Fruit fly (Drosophila melanogaster) whole organism, wandering third instar larva: Measurements from ENCODE around the gene kdn.

ENCODE experiments used
- Abd-B ChIP-seq: fragments of >200 bp; optimal IDR thresholded peaks from 2 replicates; lab custom pipeline; 2017; ENCODE audit warnings: missing biosample characterization, missing genetic modification characterization
- CG32264 ChIP-seq: fragments of 200-800 bp; sonication (Bioruptor generic); optimal IDR thresholded peaks from 2 replicates; lab custom pipeline; 2016; ENCODE audit warnings: missing biosample characterization, missing genetic modification characterization
- CG9705 ChIP-seq: fragments of 200-800 bp; sonication (Bioruptor generic); optimal IDR thresholded peaks from 2 replicates; lab custom pipeline; 2018; ENCODE audit warnings: missing biosample characterization, mild to moderate bottlenecking, missing genetic modification characterization
- CrebA ChIP-seq: fragments of 200-800 bp; sonication (Bioruptor generic); optimal IDR thresholded peaks from 2 replicates; lab custom pipeline; 2016; ENCODE audit warnings: missing biosample characterization, mild to moderate bottlenecking, missing genetic modification characterization, borderline replicate concordance
- Dfd ChIP-seq: fragments of >200 bp; optimal IDR thresholded peaks from 2 replicates; lab custom pipeline; 2017; ENCODE audit warnings: missing biosample characterization, missing genetic modification characterization
- Dif ChIP-seq: fragments of 200-275, 200-300 bp; sonication (Bioruptor generic); optimal IDR thresholded peaks from 2 replicates; lab custom pipeline; 2018; ENCODE audit warnings: missing biosample characterization, missing genetic modification characterization; ENCODE audit not compliant: partially characterized antibody
- GATAd ChIP-seq: sonication (Bioruptor generic); optimal IDR thresholded peaks from 2 replicates; lab custom pipeline; 2016; ENCODE audit warnings: missing biosample characterization, missing genetic modification characterization
- HLH106 ChIP-seq: fragments of 200-800 bp; optimal IDR thresholded peaks from 3 replicates; lab custom pipeline; 2019; ENCODE audit warnings: missing biosample characterization, mild to moderate bottlenecking, missing genetic modification characterization, moderate library complexity
- Hnf4 ChIP-seq: fragments of 200-800 bp; sonication (Bioruptor generic); optimal IDR thresholded peaks from 2 replicates; lab custom pipeline; 2016; ENCODE audit warnings: missing biosample characterization, mild to moderate bottlenecking, missing genetic modification characterization
- Hr78 ChIP-seq: fragments of >200 bp; optimal IDR thresholded peaks from 2 replicates; lab custom pipeline; 2017; ENCODE audit warnings: missing biosample characterization, missing genetic modification characterization
- Hr83 ChIP-seq: fragments of 200-300 bp; sonication (Bioruptor generic); optimal IDR thresholded peaks from 2 replicates; lab custom pipeline; 2016; ENCODE audit warnings: missing biosample characterization, mild to moderate bottlenecking, missing genetic modification characterization, moderate library complexity; ENCODE audit not compliant: poor library complexity, severe bottlenecking
- Jra ChIP-seq: sonication (Bioruptor generic); optimal IDR thresholded peaks from 2 replicates; lab custom pipeline; 2016; ENCODE audit warnings: missing biosample characterization, missing genetic modification characterization
- Mio ChIP-seq: sonication (Bioruptor generic); optimal IDR thresholded peaks from 2 replicates; lab custom pipeline; 2016; ENCODE audit warnings: missing biosample characterization, missing genetic modification characterization
- Myc ChIP-seq: fragments of >200 bp; optimal IDR thresholded peaks from 2 replicates; lab custom pipeline; 2017
- N ChIP-seq: fragments of >200 bp; optimal IDR thresholded peaks from 2 replicates; lab custom pipeline; 2018; ENCODE audit warnings: missing biosample characterization, missing external identifiers, missing genetic modification characterization
- OdsH ChIP-seq: fragments of 200-800 bp; sonication (Bioruptor generic); optimal IDR thresholded peaks from 2 replicates; lab custom pipeline; 2016; ENCODE audit warnings: missing biosample characterization, mild to moderate bottlenecking, missing genetic modification characterization
- Rel ChIP-seq, 2 experiments: fragments of 200-800 bp; sonication (Bioruptor generic) in 1 of 2; optimal IDR thresholded peaks; 2 replicates in 1 of 2; 3 replicates in 1 of 2; lab custom pipeline; 2016 to 2019; ENCODE audit warnings: mild to moderate bottlenecking in 2 of 2, missing biosample characterization in 2 of 2, missing genetic modification characterization in 2 of 2, moderate library complexity in 1 of 2
- Sp1 ChIP-seq: fragments of 200-800 bp; sonication (Bioruptor generic); optimal IDR thresholded peaks from 3 replicates; lab custom pipeline; 2019; ENCODE audit warnings: missing biosample characterization, mild to moderate bottlenecking, missing genetic modification characterization, moderate library complexity
- Vsx2 ChIP-seq: fragments of 200-300, 225-300 bp; sonication (Bioruptor generic); optimal IDR thresholded peaks from 2 replicates; lab custom pipeline; 2018; ENCODE audit warnings: missing biosample characterization, missing genetic modification characterization; ENCODE audit not compliant: partially characterized antibody
- br ChIP-seq: fragments of 200-800 bp; sonication (Bioruptor generic); optimal IDR thresholded peaks from 2 replicates; lab custom pipeline; 2016; ENCODE audit warnings: missing biosample characterization, missing genetic modification characterization
- brk ChIP-seq: fragments of 200-800 bp; sonication (Bioruptor generic); optimal IDR thresholded peaks from 2 replicates; lab custom pipeline; 2016; ENCODE audit warnings: missing biosample characterization, mild to moderate bottlenecking, missing genetic modification characterization
- dl ChIP-seq, 2 experiments: fragments of 175-275, 200-275 bp in 1 of 2; fragments of 200-275 bp in 1 of 2; sonication (Bioruptor generic); optimal IDR thresholded peaks; lab custom pipeline; 2018; ENCODE audit warnings: mild to moderate bottlenecking in 2 of 2, missing biosample characterization in 2 of 2, missing genetic modification characterization in 2 of 2, moderate library complexity in 2 of 2; ENCODE audit not compliant: partially characterized antibody in 2 of 2, insufficient read depth in 1 of 2
- dmrt93B ChIP-seq: fragments of 200-800 bp; sonication (Bioruptor generic); optimal IDR thresholded peaks from 2 replicates; lab custom pipeline; 2018; ENCODE audit warnings: missing biosample characterization, mild to moderate bottlenecking, missing genetic modification characterization
- dsf ChIP-seq: sonication (Bioruptor generic); optimal IDR thresholded peaks from 2 replicates; lab custom pipeline; 2016; ENCODE audit warnings: missing biosample characterization, missing genetic modification characterization, borderline replicate concordance
- ey ChIP-seq: fragments of 200-800 bp; sonication (Bioruptor generic); optimal IDR thresholded peaks from 2 replicates; lab custom pipeline; 2016; ENCODE audit warnings: missing biosample characterization, missing genetic modification characterization
- foxo ChIP-seq, 2 experiments: fragments of 200-800 bp; sonication (Bioruptor generic); optimal IDR thresholded peaks; 2 replicates in 1 of 2; 3 replicates in 1 of 2; lab custom pipeline; 2016 to 2017; ENCODE audit warnings: missing biosample characterization in 2 of 2, missing genetic modification characterization in 2 of 2
- fru ChIP-seq: fragments of 200-800 bp; sonication (Bioruptor generic); optimal IDR thresholded peaks from 3 replicates; lab custom pipeline; 2016; ENCODE audit warnings: missing biosample characterization, mild to moderate bottlenecking, missing genetic modification characterization
- h ChIP-seq: fragments of 200-800 bp; sonication (Bioruptor generic); optimal IDR thresholded peaks from 3 replicates; lab custom pipeline; 2016; ENCODE audit warnings: missing biosample characterization, mild to moderate bottlenecking, missing genetic modification characterization
- jim ChIP-seq: fragments of 175-275, 200-325 bp; sonication (Bioruptor generic); optimal IDR thresholded peaks from 2 replicates; lab custom pipeline; 2016; ENCODE audit warnings: missing biosample characterization, mild to moderate bottlenecking, missing genetic modification characterization
- lola ChIP-seq: fragments of >200 bp; optimal IDR thresholded peaks from 2 replicates; lab custom pipeline; 2017; ENCODE audit warnings: missing biosample characterization, missing genetic modification characterization
- pan ChIP-seq: fragments of >200 bp; optimal IDR thresholded peaks from 2 replicates; lab custom pipeline; 2017
- psq ChIP-seq: fragments of 200-800 bp; sonication (Bioruptor generic); optimal IDR thresholded peaks from 3 replicates; lab custom pipeline; 2017; ENCODE audit warnings: missing biosample characterization, mild to moderate bottlenecking, missing genetic modification characterization, moderate library complexity
- rgr ChIP-seq: fragments of 200-800 bp; sonication (Bioruptor generic); optimal IDR thresholded peaks from 3 replicates; lab custom pipeline; 2016; ENCODE audit warnings: missing biosample characterization, mild to moderate bottlenecking, missing genetic modification characterization
- sage ChIP-seq: fragments of 200-800 bp; sonication (Bioruptor generic); optimal IDR thresholded peaks from 2 replicates; lab custom pipeline; 2016; ENCODE audit warnings: missing biosample characterization, mild to moderate bottlenecking, missing genetic modification characterization
- sv ChIP-seq: fragments of 200-800 bp; sonication (Bioruptor generic); optimal IDR thresholded peaks from 3 replicates; lab custom pipeline; 2016; ENCODE audit warnings: missing biosample characterization, missing genetic modification characterization
- tai ChIP-seq: sonication (Bioruptor generic); optimal IDR thresholded peaks from 2 replicates; lab custom pipeline; 2016; ENCODE audit warnings: missing biosample characterization, missing genetic modification characterization
- usp ChIP-seq: fragments of >200 bp; optimal IDR thresholded peaks from 2 replicates; lab custom pipeline; 2017; ENCODE audit warnings: missing biosample characterization, missing genetic modification characterization
- woc ChIP-seq: sonication (Bioruptor generic); optimal IDR thresholded peaks from 2 replicates; lab custom pipeline; 2016; ENCODE audit warnings: missing biosample characterization, mild to moderate bottlenecking, missing genetic modification characterization

The kdn gene

dm6 chrX:6343786-6344537, 6.5 kb upstream of the kdn start:
- TF ChIP-seq Jra (GFP tag; lab: Kevin White, UChicago): peak; percentile 90
- no peak for TF ChIP-seq sv (GFP tag; lab: Kevin White, UChicago)
- TF ChIP-seq Sp1 (GFP tag; lab: Kevin White, UChicago): peak; percentile 84
- TF ChIP-seq Hnf4 (GFP tag; lab: Kevin White, UChicago): peak; percentile 91
- peak; percentile 73 for TF ChIP-seq GATAd
- TF ChIP-seq OdsH: peak; percentile 91
- TF ChIP-seq N (GFP tag; lab: Kevin White, UChicago): no peak
- TF ChIP-seq brk: peak; percentile 82
- peak; percentile 43 for TF ChIP-seq Vsx2
- no peak for TF ChIP-seq Abd-B (GFP tag; lab: Kevin White, UChicago)
- peak; percentile 76 for TF ChIP-seq dmrt93B (GFP tag; lab: Kevin White, UChicago)
- peak; percentile 19 for TF ChIP-seq Hr83 (GFP tag; lab: Kevin White, UChicago)
- peak; percentile 95 for TF ChIP-seq psq (GFP tag; lab: Kevin White, UChicago)
- TF ChIP-seq Myc: no peak
- TF ChIP-seq usp (GFP tag; lab: Kevin White, UChicago): no peak
- peak; percentile 94 for TF ChIP-seq ey (GFP tag; lab: Kevin White, UChicago)
- TF ChIP-seq Mio (GFP tag; lab: Kevin White, UChicago): peak; percentile 37
- peak; percentile 86 for TF ChIP-seq Rel (GFP tag; optimal IDR thresholded peaks at IDR 0.05; lab: Kevin White, UChicago)
- TF ChIP-seq Rel (tag; optimal IDR thresholded peaks at IDR 0.05; lab: Kevin White, UChicago): peak; percentile 64
- peak; percentile 94 for TF ChIP-seq rgr (GFP tag; lab: Kevin White, UChicago)
- no peak for TF ChIP-seq Hr78
- peak; percentile 95 for TF ChIP-seq fru
- TF ChIP-seq dl (GFP tag; optimal IDR thresholded peaks at IDR 0.05; lab: Kevin White, UChicago; ENCODE audit: insufficient read depth in 1 of 2, partially characterized antibody in 2 of 2): peak; percentile 50 to 60
- no peak for TF ChIP-seq pan
- peak; percentile 77 for TF ChIP-seq tai (GFP tag; lab: Kevin White, UChicago)
- TF ChIP-seq jim (GFP tag; lab: Kevin White, UChicago): peak; percentile 33
- peak; percentile 81 for TF ChIP-seq Dif (GFP tag; lab: Kevin White, UChicago)
- TF ChIP-seq br: peak; percentile 94
- no peak for TF ChIP-seq CrebA (GFP tag; lab: Kevin White, UChicago)
- TF ChIP-seq Dfd (GFP tag; lab: Kevin White, UChicago): no peak
- TF ChIP-seq foxo (GFP tag; optimal IDR thresholded peaks at IDR 0.05; lab: Kevin White, UChicago): peak; percentile 75 to 92
- peak; percentile 90 for TF ChIP-seq CG32264 (GFP tag; lab: Kevin White, UChicago)
- peak; percentile 80 for TF ChIP-seq HLH106
- no peak for TF ChIP-seq lola (GFP tag; lab: Kevin White, UChicago)
- peak; percentile 79 for TF ChIP-seq dsf (GFP tag; lab: Kevin White, UChicago)
- TF ChIP-seq sage (GFP tag; lab: Kevin White, UChicago): peak; percentile 91
- peak; percentile 95 for TF ChIP-seq woc (GFP tag; lab: Kevin White, UChicago)
- TF ChIP-seq h (GFP tag; lab: Kevin White, UChicago): peak; percentile 96
- TF ChIP-seq CG9705 (GFP tag; lab: Kevin White, UChicago): peak; percentile 52

- peak; percentile 2 for TF ChIP-seq Sp1 (GFP tag; lab: Kevin White, UChicago)
- TF ChIP-seq CG32264 (GFP tag; lab: Kevin White, UChicago): no peak
- peak; percentile 47 for TF ChIP-seq pan
- no peak for TF ChIP-seq Jra (GFP tag; lab: Kevin White, UChicago)
- TF ChIP-seq Rel (GFP tag; optimal IDR thresholded peaks at IDR 0.05; lab: Kevin White, UChicago): no peak
- peak; percentile 68 for TF ChIP-seq Rel (tag; optimal IDR thresholded peaks at IDR 0.05; lab: Kevin White, UChicago)
- no peak for TF ChIP-seq fru
Measured at dm6 chrX:6344538-6345074, 5.8 kb upstream of the kdn start.
